Fruit fly (Drosophila melanogaster): ENCODE measurements around the gene Ts.

DNA sequence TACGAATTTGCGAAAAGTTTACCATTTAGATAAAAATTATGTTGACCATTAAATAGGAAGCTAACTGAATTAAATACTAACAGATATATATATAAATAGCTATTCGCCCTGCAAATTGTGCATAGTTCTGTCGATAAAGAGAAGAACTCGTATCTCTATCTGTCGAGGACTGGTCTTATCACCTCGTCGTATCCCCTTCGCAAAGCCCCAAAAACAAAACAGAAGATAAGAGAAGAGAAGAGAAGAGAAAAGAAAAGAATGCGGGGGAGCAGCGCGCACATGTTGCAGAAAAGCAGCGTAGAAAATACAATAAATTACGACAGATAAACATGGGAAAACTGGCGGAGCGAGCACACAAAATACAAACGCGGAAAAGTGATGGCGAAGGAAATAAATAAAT, 33.7 kb downstream of the Ts start:
- TF ChIP-seq CG17806 (tag; optimal IDR thresholded peaks at IDR 0.05), result no peak
- TF ChIP-seq Pif1A (GFP tag; optimal IDR thresholded peaks at IDR 0.05), result no peak
- TF ChIP-seq Snoo (tag; optimal IDR thresholded peaks at IDR 0.05), result no peak
- TF ChIP-seq EcR (GFP tag; optimal IDR thresholded peaks at IDR 0.05), result no peak
- TF ChIP-seq Pif1B (GFP tag; optimal IDR thresholded peaks at IDR 0.05), result no peak
